Worm (Caenorhabditis elegans) whole organism, L2 larva: ENCODE results near the gene Y54F10AM.8.

Source experiments
- ama-1 ChIP-seq: fragments of 150-350 bp; optimal IDR thresholded peaks from 2 replicates; lab custom pipeline; 2018; ENCODE audit warnings: inconsistent platforms
- elt-3 ChIP-seq: sonication (generic microtip); optimal IDR thresholded peaks from 2 replicates; lab custom pipeline; 2017; ENCODE audit warnings: missing biosample characterization, missing genetic modification characterization
- fos-1 ChIP-seq: fragments of 150-350 bp; optimal IDR thresholded peaks from 2 replicates; lab custom pipeline; 2014; ENCODE audit warnings: missing biosample characterization, missing genetic modification characterization
- lin-39 ChIP-seq: fragments of 150-350 bp; optimal IDR thresholded peaks from 2 replicates; lab custom pipeline; 2014; ENCODE audit warnings: missing biosample characterization, missing genetic modification reagents, missing genetic modification characterization
- lsy-2 ChIP-seq, 2 experiments: fragments of 150-350 bp in 1 of 2; sonication (generic microtip) in 1 of 2; optimal IDR thresholded peaks; 2 replicates each; lab custom pipeline; 2014 to 2017; ENCODE audit warnings: missing biosample characterization in 2 of 2, missing genetic modification characterization in 2 of 2
- mab-5 ChIP-seq: fragments of 150-350 bp; optimal IDR thresholded peaks from 2 replicates; lab custom pipeline; 2014; ENCODE audit warnings: missing biosample characterization, missing genetic modification characterization
- nhr-12 ChIP-seq: fragments of 150-350 bp; optimal IDR thresholded peaks from 2 replicates; lab custom pipeline; 2014; ENCODE audit warnings: missing biosample characterization, missing genetic modification characterization
- nhr-21 ChIP-seq: fragments of 150-350 bp; optimal IDR thresholded peaks from 2 replicates; lab custom pipeline; 2014; ENCODE audit warnings: missing biosample characterization, missing genetic modification characterization
- nhr-237 ChIP-seq: fragments of 150-350 bp; optimal IDR thresholded peaks from 2 replicates; lab custom pipeline; 2014; ENCODE audit warnings: missing biosample characterization, missing genetic modification characterization
- nhr-6 ChIP-seq: fragments of 150-350 bp; optimal IDR thresholded peaks from 2 replicates; lab custom pipeline; 2014; ENCODE audit warnings: missing biosample characterization, missing genetic modification characterization
- unc-55 ChIP-seq: fragments of 150-350 bp; sonication (generic microtip); optimal IDR thresholded peaks from 3 replicates; lab custom pipeline; 2014; ENCODE audit warnings: missing biosample characterization, missing genetic modification reagents, missing genetic modification characterization

ce11 chrIII:2507938-2508337, at the start of gene Y54F10AM.8:
- TF ChIP-seq mab-5 (tag; lab: Kevin White, UChicago): no peak
- TF ChIP-seq nhr-12: no peak
- TF ChIP-seq lin-39 (tag; lab: Kevin White, UChicago): no peak
- TF ChIP-seq nhr-6 (tag; lab: Kevin White, UChicago): no peak
- TF ChIP-seq nhr-21 (tag; lab: Kevin White, UChicago): no peak
- no peak for TF ChIP-seq elt-3 (tag; lab: Kevin White, UChicago)
- TF ChIP-seq ama-1 (lab: Kevin White, UChicago): no peak
- no peak for TF ChIP-seq unc-55
- TF ChIP-seq nhr-237: no peak
- TF ChIP-seq fos-1 (tag; lab: Kevin White, UChicago): peak; percentile 87
- no peak for TF ChIP-seq lsy-2 (tag; optimal IDR thresholded peaks at IDR 0.05; lab: Kevin White, UChicago)
